Fruit fly (Drosophila melanogaster): ENCODE data around the gene TSG101.

Gene TSG101

dm6 chr3L:16806823-16807325 lies 35.2 kb upstream of the TSG101 start (continued):
- TF ChIP-seq Dfd (GFP tag; optimal IDR thresholded peaks at IDR 0.05) (no peak), ato (GFP tag; IDR thresholded peaks at IDR 0.05; ENCODE audit: partially characterized antibody) (no peak), H15 (GFP tag; IDR thresholded peaks at IDR 0.05) (0 out of 3 replicates have a peak, but pooled peaks have one; percentile 6), B-H1 (GFP tag; IDR thresholded peaks at IDR 0.05) (peak; percentile 33; the same call in 2 of the 3 replicates), CG14014 (GFP tag; IDR thresholded peaks at IDR 0.05) (peak; percentile 28; the same call in 1 of the 2 replicates), cwo (GFP tag; optimal IDR thresholded peaks at IDR 0.05) (peak; percentile 67), nau (GFP tag; optimal IDR thresholded peaks at IDR 0.05) (no peak), gsb-n (tag; optimal IDR thresholded peaks at IDR 0.05) (peak; percentile 61), CG4424 (GFP tag; optimal IDR thresholded peaks at IDR 0.05) (peak; percentile 47), HLH4C (GFP tag; IDR thresholded peaks at IDR 0.05; ENCODE audit: partially characterized antibody) (no peak), p53 (GFP tag; optimal IDR thresholded peaks at IDR 0.05) (no peak), Chrac-16 (GFP tag; optimal IDR thresholded peaks at IDR 0.05) (peak; percentile 36), CG34224 (GFP tag; IDR thresholded peaks at IDR 0.05; ENCODE audit: partially characterized antibody) (no peak), ci (GFP tag; IDR thresholded peaks at IDR 0.05) (peak; percentile 54; the same call in 2 of the 3 replicates), B-H2 (GFP tag; optimal IDR thresholded peaks at IDR 0.05) (no peak), CG30020 (tag; optimal IDR thresholded peaks at IDR 0.05) (peak; percentile 39), Rfx (GFP tag; IDR thresholded peaks at IDR 0.05) (peak; percentile 64), chm (GFP tag; IDR thresholded peaks at IDR 0.05) (no peak), CG30431 (GFP tag; optimal IDR thresholded peaks at IDR 0.05) (peak; percentile 47), D (optimal IDR thresholded peaks at IDR 0.05) (no peak), D (GFP tag; optimal IDR thresholded peaks at IDR 0.05) (peak; percentile 73), eyg (GFP tag; optimal IDR thresholded peaks at IDR 0.05) (no peak), pfk (GFP tag; optimal IDR thresholded peaks at IDR 0.05) (no peak), CG9932 (GFP tag; IDR thresholded peaks at IDR 0.05) (peak; percentile 23), CG1647 (GFP tag; optimal IDR thresholded peaks at IDR 0.05) (no peak), CG10209 (GFP tag; optimal IDR thresholded peaks at IDR 0.05) (peak; percentile 78), CG11696 (GFP tag; IDR thresholded peaks at IDR 0.05) (peak; percentile 84), Sox102F (GFP tag; optimal IDR thresholded peaks at IDR 0.05) (peak; percentile 73), lbe (GFP tag; optimal IDR thresholded peaks at IDR 0.05) (peak; percentile 5), CG8290 (GFP tag; optimal IDR thresholded peaks at IDR 0.05) (peak; percentile 43), CG8290 (tag; optimal IDR thresholded peaks at IDR 0.05) (peak in 1 of 2 experiments; percentile 54), CG15269 (tag; optimal IDR thresholded peaks at IDR 0.05) (peak; percentile 75), toy (GFP tag; IDR thresholded peaks at IDR 0.05) (0 out of 2 replicates have a peak, but pooled peaks have one; percentile 20), fd3F (GFP tag; optimal IDR thresholded peaks at IDR 0.05) (peak; percentile 59), tap (tag; optimal IDR thresholded peaks at IDR 0.05) (peak; percentile 44), fd64A (GFP tag; optimal IDR thresholded peaks at IDR 0.05) (no peak), CG10366 (GFP tag; IDR thresholded peaks at IDR 0.05) (peak; percentile 53), CG17912 (GFP tag; optimal IDR thresholded peaks at IDR 0.05) (no peak), Tbp (GFP tag; optimal IDR thresholded peaks at IDR 0.05) (no peak), CG7556 (GFP tag; optimal IDR thresholded peaks at IDR 0.05) (peak; percentile 91), Meics (GFP tag; optimal IDR thresholded peaks at IDR 0.05) (peak; percentile 82), Vsx1 (GFP tag; optimal IDR thresholded peaks at IDR 0.05) (peak; percentile 42), HmgD (GFP tag; optimal IDR thresholded peaks at IDR 0.05) (no peak), CG17359 (tag; optimal IDR thresholded peaks at IDR 0.05) (peak; percentile 61), dmrt11E (tag; optimal IDR thresholded peaks at IDR 0.05) (peak; percentile 66), Ptx1 (GFP tag; IDR thresholded peaks at IDR 0.05) (peak; percentile 32; the same call in 1 of the 2 replicates), Oli (tag; optimal IDR thresholded peaks at IDR 0.05) (peak; percentile 76), run (tag; optimal IDR thresholded peaks at IDR 0.05) (peak; percentile 22), CG7357 (GFP tag; IDR thresholded peaks at IDR 0.05) (0 out of 3 replicates have a peak, but pooled peaks have one; percentile 50), pzg (GFP tag; optimal IDR thresholded peaks at IDR 0.05) (no peak), CG13894 (tag; optimal IDR thresholded peaks at IDR 0.05) (no peak)
